Worm (Caenorhabditis elegans): ENCODE results near the gene mcm-2.

DNA sequence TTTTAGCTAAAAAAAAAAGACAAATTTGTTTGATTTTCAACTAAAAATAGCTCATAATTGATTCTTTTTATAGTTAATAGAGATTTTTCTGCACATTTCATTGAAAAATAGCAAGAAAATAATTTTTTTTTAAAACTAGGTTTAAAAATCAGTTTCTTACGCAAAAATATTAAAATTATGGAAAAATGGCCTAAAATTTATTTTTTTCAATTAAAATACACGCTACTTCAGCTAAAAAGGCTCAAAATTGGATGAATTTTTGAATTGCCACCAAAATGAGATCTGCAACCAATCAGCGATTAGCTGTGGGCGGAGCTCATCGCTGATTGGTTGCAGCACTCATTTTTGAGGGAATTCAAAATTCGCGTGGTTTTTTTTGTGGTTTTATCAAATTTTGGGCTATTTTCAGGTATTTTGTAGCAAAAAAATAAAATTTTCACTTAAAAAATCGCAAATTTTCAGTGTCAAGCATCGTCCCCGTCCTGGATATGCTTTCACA lies 43.2 kb downstream of the mcm-2 start:
- TF ChIP-seq aly-2 (tag; optimal IDR thresholded peaks at IDR 0.05) (no peak), mdl-1 (tag; optimal IDR thresholded peaks at IDR 0.05) (no peak)

All from whole organism, L2 larva.